Fruit fly (Drosophila melanogaster) whole organism, embryonic: ENCODE measurements around the gene CG4332.
A peak's percentile ranks its signal among the peaks of the same experiment; 100 is the strongest.

ENCODE experiments used
- CG11085 ChIP-seq: fragments of 200-800 bp; sonication (Bioruptor generic); IDR thresholded peaks from 2 replicates; pipeline ENCODE4 v1.3.6; 2022; ENCODE audit warnings: missing biosample characterization, missing genetic modification characterization
- CG11247 ChIP-seq: fragments of 200-800 bp; sonication (Bioruptor generic); IDR thresholded peaks from 2 replicates; pipeline ENCODE4 v1.3.6; 2022; ENCODE audit warnings: missing biosample characterization, missing genetic modification characterization
- CG12391 ChIP-seq: fragments of 200-800 bp; sonication (Bioruptor generic); optimal IDR thresholded peaks from 3 replicates; lab custom pipeline; 2018; ENCODE audit warnings: missing biosample characterization, mild to moderate bottlenecking, missing genetic modification characterization, moderate library complexity
- CG12659 ChIP-seq: fragments of 200-800 bp; sonication (Bioruptor generic); optimal IDR thresholded peaks from 3 replicates; lab custom pipeline; 2017; ENCODE audit warnings: mild to moderate bottlenecking, missing biosample characterization, missing genetic modification reagents, missing genetic modification characterization
- CG13287 ChIP-seq: fragments of 200-800 bp; sonication (Bioruptor generic); IDR thresholded peaks from 2 replicates; pipeline ENCODE4 v1.3.6; 2022; ENCODE audit warnings: missing biosample characterization, missing genetic modification characterization; ENCODE audit not compliant: partially characterized antibody
- CG14014 ChIP-seq: fragments of 200-800 bp; sonication (Bioruptor generic); IDR thresholded peaks from 2 replicates; pipeline ENCODE4 v1.3.6; 2022; ENCODE audit warnings: missing biosample characterization, missing genetic modification characterization
- CG14710 ChIP-seq: fragments of 200-800 bp; sonication (Bioruptor generic); optimal IDR thresholded peaks from 3 replicates; lab custom pipeline; 2019; ENCODE audit warnings: missing biosample characterization, mild to moderate bottlenecking, missing genetic modification characterization, moderate library complexity
- CG15269 ChIP-seq: fragments of 200-800 bp; sonication (Bioruptor generic); optimal IDR thresholded peaks from 2 replicates; lab custom pipeline; 2018; ENCODE audit warnings: missing biosample characterization, mild to moderate bottlenecking, missing genetic modification characterization, moderate library complexity
- CG1647 ChIP-seq: fragments of 200-800 bp; sonication (Bioruptor generic); optimal IDR thresholded peaks from 3 replicates; lab custom pipeline; 2016; ENCODE audit warnings: missing biosample characterization, missing genetic modification characterization
- CG16813 ChIP-seq: fragments of 200-800 bp; sonication (Bioruptor generic); IDR thresholded peaks from 3 replicates; pipeline ENCODE4 v1.3.6; 2022; ENCODE audit warnings: missing biosample characterization, missing genetic modification characterization; ENCODE audit not compliant: partially characterized antibody
- CG16815 ChIP-seq: fragments of 200-800 bp; sonication (Bioruptor generic); optimal IDR thresholded peaks from 3 replicates; lab custom pipeline; 2017; ENCODE audit warnings: missing biosample characterization, mild to moderate bottlenecking, missing genetic modification characterization
- CG32532 ChIP-seq: fragments of 200-800 bp; sonication (Bioruptor generic); IDR thresholded peaks from 2 replicates; pipeline ENCODE4 v1.3.6; 2022; ENCODE audit warnings: missing biosample characterization, missing genetic modification characterization
- CG34224 ChIP-seq: fragments of 200-800 bp; sonication (Bioruptor generic); IDR thresholded peaks from 3 replicates; pipeline ENCODE4 v1.3.6; 2022; ENCODE audit warnings: missing biosample characterization, missing genetic modification characterization; ENCODE audit not compliant: partially characterized antibody
- CG34376 ChIP-seq: fragments of 200-800 bp; sonication (Bioruptor generic); optimal IDR thresholded peaks from 2 replicates; lab custom pipeline; 2018; ENCODE audit warnings: missing biosample characterization, mild to moderate bottlenecking, missing genetic modification characterization
- CG3726 ChIP-seq: fragments of 200-800 bp; sonication (Bioruptor generic); IDR thresholded peaks from 3 replicates; pipeline ENCODE4, ENCODE4 v1.3.6; 2022; ENCODE audit warnings: missing biosample characterization, missing genetic modification characterization
- CG4730 ChIP-seq: fragments of 200-800 bp; sonication (Bioruptor generic); IDR thresholded peaks from 2 replicates; pipeline ENCODE4 v1.3.6; 2022; ENCODE audit warnings: missing biosample characterization, missing genetic modification characterization
- CG5245 ChIP-seq: fragments of 200-800 bp; sonication (Bioruptor generic); optimal IDR thresholded peaks from 3 replicates; lab custom pipeline; 2016; ENCODE audit warnings: missing biosample characterization, missing genetic modification characterization
- CG6683 ChIP-seq: fragments of 200-800 bp; sonication (Bioruptor generic); optimal IDR thresholded peaks from 2 replicates; lab custom pipeline; 2017; ENCODE audit warnings: missing biosample characterization, mild to moderate bottlenecking, missing genetic modification characterization, missing genetic modification reagents
- CG7745 ChIP-seq: fragments of 200-800 bp; sonication (Bioruptor generic); optimal IDR thresholded peaks from 2 replicates; lab custom pipeline; 2018; ENCODE audit warnings: missing biosample characterization, mild to moderate bottlenecking, missing genetic modification characterization, moderate library complexity
- CG8359 ChIP-seq: fragments of 200-800 bp; sonication (Bioruptor generic); optimal IDR thresholded peaks from 2 replicates; lab custom pipeline; 2017; ENCODE audit warnings: missing biosample characterization, mild to moderate bottlenecking, missing genetic modification characterization, borderline replicate concordance
- CG9932 ChIP-seq: fragments of 200-800 bp; sonication (Bioruptor generic); IDR thresholded peaks from 2 replicates; pipeline ENCODE4 v1.3.6; 2022; ENCODE audit warnings: missing biosample characterization, missing genetic modification characterization
- Chrac-16 ChIP-seq: fragments of 200-800 bp; sonication (Bioruptor generic); optimal IDR thresholded peaks from 3 replicates; lab custom pipeline; 2016; ENCODE audit warnings: missing biosample characterization, missing genetic modification characterization
- D19A ChIP-seq: fragments of 200-800 bp; optimal IDR thresholded peaks from 3 replicates; lab custom pipeline; 2019; ENCODE audit warnings: missing biosample characterization, mild to moderate bottlenecking, missing genetic modification characterization, moderate library complexity
- D19B ChIP-seq: fragments of 200-800 bp; sonication (Bioruptor generic); optimal IDR thresholded peaks from 2 replicates; lab custom pipeline; 2017; ENCODE audit warnings: missing biosample characterization, mild to moderate bottlenecking, missing genetic modification characterization
- Dad ChIP-seq: fragments of 200-800 bp; sonication (Bioruptor generic); optimal IDR thresholded peaks from 3 replicates; lab custom pipeline; 2016; ENCODE audit warnings: missing biosample characterization, missing genetic modification characterization
- Dip2 ChIP-seq: fragments of 200-800 bp; sonication (Bioruptor generic); IDR thresholded peaks from 2 replicates; pipeline ENCODE4 v1.3.6; 2022; ENCODE audit warnings: missing biosample characterization, missing genetic modification characterization
- Dref ChIP-seq: fragments of 200-800 bp; sonication (Bioruptor generic); IDR thresholded peaks from 2 replicates; pipeline ENCODE4 v1.3.6; 2022; ENCODE audit warnings: missing biosample characterization, missing genetic modification characterization
- Fer1 ChIP-seq: fragments of 200-800 bp; sonication (Bioruptor generic); optimal IDR thresholded peaks from 2 replicates; lab custom pipeline; 2017; ENCODE audit warnings: missing biosample characterization, mild to moderate bottlenecking, missing genetic modification characterization
- GATAe ChIP-seq: fragments of 200-800 bp; sonication (Bioruptor generic); conservative IDR thresholded peaks from 2 replicates; pipeline ENCODE4 v1.3.6; 2022; ENCODE audit warnings: missing biosample characterization, missing genetic modification characterization
- Hr39 ChIP-seq: fragments of >200 bp; optimal IDR thresholded peaks from 2 replicates; lab custom pipeline; 2017
- MBD-R2 ChIP-seq: fragments of 200-800 bp; sonication (Bioruptor generic); IDR thresholded peaks from 2 replicates; pipeline ENCODE4 v1.3.6; 2022; ENCODE audit warnings: missing biosample characterization, missing genetic modification characterization
- Mes4 ChIP-seq: fragments of 200-800 bp; sonication (Bioruptor generic); optimal IDR thresholded peaks from 2 replicates; lab custom pipeline; 2016; ENCODE audit warnings: missing biosample characterization, missing genetic modification characterization
- Optix ChIP-seq: fragments of 200-800 bp; sonication (Bioruptor generic); IDR thresholded peaks from 3 replicates; pipeline ENCODE4 v1.3.6; 2022; ENCODE audit warnings: missing biosample characterization, missing genetic modification characterization
- Pdp1 ChIP-seq, 2 experiments: fragments of 200-800 bp; sonication (Bioruptor generic); optimal IDR thresholded peaks; 3 replicates each; lab custom pipeline; 2016; ENCODE audit warnings: missing biosample characterization in 2 of 2, missing genetic modification characterization in 2 of 2, mild to moderate bottlenecking in 1 of 2, moderate library complexity in 1 of 2
- Six4 ChIP-seq: fragments of 200-800 bp; sonication (Bioruptor generic); optimal IDR thresholded peaks from 2 replicates; lab custom pipeline; 2016; ENCODE audit warnings: missing biosample characterization, missing genetic modification characterization
- Sox102F ChIP-seq: fragments of 200-800 bp; sonication (Bioruptor generic); optimal IDR thresholded peaks from 2 replicates; lab custom pipeline; 2018; ENCODE audit warnings: missing biosample characterization, mild to moderate bottlenecking, missing genetic modification characterization, moderate library complexity
- Ssrp ChIP-seq: fragments of 200-800 bp; sonication (Bioruptor generic); optimal IDR thresholded peaks from 2 replicates; lab custom pipeline; 2018; ENCODE audit warnings: missing biosample characterization, mild to moderate bottlenecking, missing genetic modification characterization, moderate library complexity
- Xrp1 ChIP-seq: fragments of 200-800 bp; sonication (Bioruptor generic); IDR thresholded peaks from 2 replicates; pipeline ENCODE4 v1.3.6; 2022; ENCODE audit warnings: missing biosample characterization, missing genetic modification characterization
- bowl ChIP-seq: fragments of 200-800 bp; sonication (Bioruptor generic); IDR thresholded peaks from 2 replicates; pipeline ENCODE4 v1.3.6; 2022; ENCODE audit warnings: missing biosample characterization, missing genetic modification characterization
- btn ChIP-seq: fragments of 200-800 bp; sonication (Bioruptor generic); optimal IDR thresholded peaks from 2 replicates; lab custom pipeline; 2016; ENCODE audit warnings: missing biosample characterization, missing genetic modification characterization
- chinmo ChIP-seq: fragments of 200-800 bp; sonication (Bioruptor generic); IDR thresholded peaks from 4 replicates; pipeline ENCODE4 v1.3.6; 2022; ENCODE audit warnings: missing biosample characterization, missing genetic modification characterization; ENCODE audit not compliant: partially characterized antibody
- dati ChIP-seq: fragments of 200-800 bp; sonication (Bioruptor generic); IDR thresholded peaks from 2 replicates; pipeline ENCODE4 v1.3.6; 2022; ENCODE audit warnings: missing biosample characterization, missing genetic modification characterization
- dpn ChIP-seq, 2 experiments: fragments of 200-800 bp; sonication (Bioruptor generic); optimal IDR thresholded peaks; 3 replicates each; lab custom pipeline; 2016; ENCODE audit warnings: missing biosample characterization in 2 of 2, missing genetic modification characterization in 2 of 2
- jing ChIP-seq: fragments of 200-800 bp; sonication (Bioruptor generic); optimal IDR thresholded peaks from 2 replicates; lab custom pipeline; 2018; ENCODE audit warnings: missing biosample characterization, mild to moderate bottlenecking, missing genetic modification characterization
- nau ChIP-seq: fragments of 200-800 bp; sonication (Bioruptor generic); optimal IDR thresholded peaks from 3 replicates; lab custom pipeline; 2017; ENCODE audit warnings: missing biosample characterization, mild to moderate bottlenecking, missing genetic modification characterization, missing genetic modification reagents
- phol ChIP-seq: fragments of 200-800 bp; sonication (Bioruptor generic); optimal IDR thresholded peaks from 3 replicates; lab custom pipeline; 2018; ENCODE audit warnings: missing biosample characterization, mild to moderate bottlenecking, missing genetic modification characterization, moderate library complexity
- sim ChIP-seq: fragments of 200-800 bp; sonication (Bioruptor generic); IDR thresholded peaks from 2 replicates; pipeline ENCODE4 v1.3.6; 2022; ENCODE audit warnings: missing biosample characterization, missing genetic modification characterization
- slp2 ChIP-seq: fragments of 200-800 bp; sonication (Bioruptor generic); optimal IDR thresholded peaks from 2 replicates; lab custom pipeline; 2016; ENCODE audit warnings: missing biosample characterization, missing genetic modification characterization
- ssp ChIP-seq: fragments of 200-800 bp; sonication (Bioruptor generic); IDR thresholded peaks from 2 replicates; pipeline ENCODE4 v1.3.6; 2022; ENCODE audit warnings: missing biosample characterization, missing genetic modification characterization
- trem ChIP-seq: fragments of 200-800 bp; optimal IDR thresholded peaks from 3 replicates; lab custom pipeline; 2019; ENCODE audit warnings: missing biosample characterization, mild to moderate bottlenecking, missing genetic modification characterization, moderate library complexity
- wek ChIP-seq: fragments of 200-800 bp; sonication (Bioruptor generic); optimal IDR thresholded peaks from 3 replicates; lab custom pipeline; 2018; ENCODE audit warnings: missing biosample characterization, mild to moderate bottlenecking, missing genetic modification characterization, moderate library complexity

The CG4332 gene

dm6 chrX:13128750-13129152 lies 26.1 kb upstream of the CG4332 start, which contains the start of the genes CG32638, CG15717 and MFS10 (continued):
- TF ChIP-seq bowl = no peak
- no peak for TF ChIP-seq CG5245 (GFP tag; lab: Kevin White, UChicago)
- TF ChIP-seq CG11085 (GFP tag; lab: Robert Waterston, UW) = no peak
- TF ChIP-seq CG16813 (GFP tag; lab: Robert Waterston, UW) = 0 out of 3 replicates have a peak, but pooled peaks have one; percentile 20
- no peak for TF ChIP-seq nau (GFP tag; lab: Kevin White, UChicago)
- no peak for TF ChIP-seq jing (GFP tag; lab: Kevin White, UChicago)
- TF ChIP-seq CG14014 = 0 out of 2 replicates have a peak, but pooled peaks have one; percentile 10
- peak; percentile 24 for TF ChIP-seq CG12391 (tag; lab: Kevin White, UChicago)
- TF ChIP-seq Pdp1 (GFP tag; optimal IDR thresholded peaks at IDR 0.05; lab: Kevin White, UChicago) = peak in 1 of 2 experiments; percentile 43
- no peak for TF ChIP-seq ssp (GFP tag; lab: Robert Waterston, UW)
- no peak for TF ChIP-seq CG8359
- TF ChIP-seq CG15269 (tag; lab: Kevin White, UChicago) = peak; percentile 10
- TF ChIP-seq wek (GFP tag; lab: Kevin White, UChicago) = no peak
- no peak for TF ChIP-seq CG32532 (GFP tag; lab: Robert Waterston, UW)
- no peak for TF ChIP-seq CG6683 (GFP tag; lab: Kevin White, UChicago)
- no peak for TF ChIP-seq btn (GFP tag; lab: Kevin White, UChicago)
- peak; percentile 17 for TF ChIP-seq Dad (GFP tag; lab: Kevin White, UChicago)
- TF ChIP-seq CG1647 (GFP tag; lab: Kevin White, UChicago) = no peak
- no peak; the same call in 2 of the 3 replicates for TF ChIP-seq CG34224 (GFP tag; lab: Robert Waterston, UW)
- TF ChIP-seq dpn (GFP tag; optimal IDR thresholded peaks at IDR 0.05; lab: Kevin White, UChicago) = peak in 1 of 2 experiments; percentile 6
- peak; percentile 30; the same call in 1 of the 2 replicates for TF ChIP-seq CG9932 (GFP tag; lab: Robert Waterston, UW)
- TF ChIP-seq sim (GFP tag; lab: Robert Waterston, UW) = no peak
- TF ChIP-seq CG4730 (GFP tag; lab: Robert Waterston, UW) = no peak
- peak; percentile 51; the same call in 1 of the 2 replicates for TF ChIP-seq GATAe
- TF ChIP-seq Xrp1 (GFP tag; lab: Robert Waterston, UW) = no peak
- TF ChIP-seq chinmo (GFP tag; lab: Robert Waterston, UW) = peak; percentile 90; the same call in 2 of the 4 replicates
- no peak for TF ChIP-seq dati (GFP tag; lab: Robert Waterston, UW)
- peak; percentile 59 for TF ChIP-seq CG13287 (GFP tag; lab: Robert Waterston, UW)
- TF ChIP-seq slp2 (GFP tag; lab: Kevin White, UChicago) = no peak
- TF ChIP-seq CG34376 = no peak
- no peak for TF ChIP-seq Optix (GFP tag; lab: Robert Waterston, UW)
- TF ChIP-seq Dref (GFP tag; lab: Robert Waterston, UW) = peak; percentile 47
- TF ChIP-seq Sox102F (GFP tag; lab: Kevin White, UChicago) = no peak
- no peak for TF ChIP-seq Six4 (GFP tag; lab: Kevin White, UChicago)
- TF ChIP-seq trem (tag; lab: Kevin White, UChicago) = peak; percentile 56
- TF ChIP-seq Mes4 (GFP tag; lab: Kevin White, UChicago) = peak; percentile 8
- no peak for TF ChIP-seq D19A (tag; lab: Kevin White, UChicago)
- no peak for TF ChIP-seq Chrac-16 (GFP tag; lab: Kevin White, UChicago)
- TF ChIP-seq CG7745 (tag; lab: Kevin White, UChicago) = no peak
- TF ChIP-seq D19B (GFP tag; lab: Kevin White, UChicago) = no peak
- no peak for TF ChIP-seq CG16815 (GFP tag; lab: Kevin White, UChicago)
- peak; percentile 86 for TF ChIP-seq CG12659 (GFP tag; lab: Kevin White, UChicago)
- peak; percentile 80 for TF ChIP-seq MBD-R2 (GFP tag; lab: Robert Waterston, UW)
- peak; percentile 28 for TF ChIP-seq phol
- peak; percentile 37 for TF ChIP-seq Fer1 (GFP tag; lab: Kevin White, UChicago)
- no peak for TF ChIP-seq Ssrp (tag; lab: Kevin White, UChicago)
- no peak for TF ChIP-seq CG11247 (GFP tag; lab: Robert Waterston, UW)
- TF ChIP-seq CG14710 (tag; lab: Kevin White, UChicago) = peak; percentile 37
- TF ChIP-seq CG3726 (GFP tag; lab: Robert Waterston, UW) = no peak
- no peak for TF ChIP-seq Hr39
- TF ChIP-seq Dip2 (GFP tag; lab: Robert Waterston, UW) = no peak
